Worm (Caenorhabditis elegans) whole organism, early embryonic: ENCODE results near the gene F01D5.5.

ENCODE experiments used
- B0310.2 ChIP-seq: sonication (generic microtip); optimal IDR thresholded peaks from 2 replicates; lab custom pipeline; 2016; ENCODE audit warnings: mild to moderate bottlenecking, missing genetic modification characterization, missing compliant biosample characterization
- F13C5.2 ChIP-seq: sonication (generic microtip); optimal IDR thresholded peaks from 2 replicates; lab custom pipeline; 2017; ENCODE audit warnings: mild to moderate bottlenecking, missing genetic modification characterization, inconsistent platforms, missing compliant biosample characterization
- aly-1 ChIP-seq: sonication (generic microtip); optimal IDR thresholded peaks from 2 replicates; lab custom pipeline; 2016; ENCODE audit warnings: missing genetic modification characterization, missing compliant biosample characterization
- ama-1 ChIP-seq: fragments of 150-350 bp; optimal IDR thresholded peaks from 2 replicates; lab custom pipeline; 2014
- ceh-13 ChIP-seq: fragments of 200-800 bp; sonication (Bioruptor generic); optimal IDR thresholded peaks from 2 replicates; lab custom pipeline; 2018; ENCODE audit warnings: mild to moderate bottlenecking, missing genetic modification characterization, missing compliant biosample characterization
- ceh-36 ChIP-seq: sonication (generic microtip); optimal IDR thresholded peaks from 2 replicates; lab custom pipeline; 2016; ENCODE audit warnings: missing genetic modification characterization, inconsistent platforms, missing compliant biosample characterization
- ets-7 ChIP-seq: sonication (generic microtip); optimal IDR thresholded peaks from 2 replicates; lab custom pipeline; 2016; ENCODE audit warnings: missing genotype, missing genetic modification characterization, missing compliant biosample characterization
- flt-1 ChIP-seq: fragments of 200-800 bp; sonication (Bioruptor generic); IDR thresholded peaks from 2 replicates; pipeline ENCODE4 v1.3.6; 2022; ENCODE audit warnings: missing genetic modification characterization, missing compliant biosample characterization
- hmbx-1 ChIP-seq: sonication (generic microtip); optimal IDR thresholded peaks from 2 replicates; lab custom pipeline; 2016; ENCODE audit warnings: mild to moderate bottlenecking, missing genetic modification characterization, missing compliant biosample characterization
- hmg-4 ChIP-seq: fragments of 200-800 bp; sonication (Bioruptor generic); optimal IDR thresholded peaks from 2 replicates; lab custom pipeline; 2018; ENCODE audit warnings: mild to moderate bottlenecking, missing genetic modification characterization, missing compliant biosample characterization
- hnd-1 ChIP-seq: sonication (generic microtip); optimal IDR thresholded peaks from 2 replicates; lab custom pipeline; 2016; ENCODE audit warnings: missing genetic modification characterization, missing compliant biosample characterization
- pes-1 ChIP-seq: fragments of 200-800 bp; sonication (Bioruptor generic); IDR thresholded peaks from 2 replicates; pipeline ENCODE4 v1.3.6; 2022; ENCODE audit warnings: missing genetic modification reagents, missing genetic modification characterization, missing compliant biosample characterization
- scrt-1 ChIP-seq: fragments of 200-800 bp; sonication (Bioruptor generic); IDR thresholded peaks from 2 replicates; pipeline ENCODE4 v1.3.6; 2022; ENCODE audit warnings: missing genetic modification characterization, missing compliant biosample characterization
- sea-1 ChIP-seq: fragments of 200-800 bp; sonication (Bioruptor generic); conservative IDR thresholded peaks from 2 replicates; pipeline ENCODE4 v1.3.6; 2022; ENCODE audit warnings: missing genetic modification characterization, missing compliant biosample characterization
- tbx-11 ChIP-seq: fragments of 200-800 bp; sonication (Bioruptor generic); IDR thresholded peaks from 2 replicates; pipeline ENCODE4 v1.3.6; 2022; ENCODE audit warnings: missing genetic modification characterization, missing compliant biosample characterization
- tbx-37 ChIP-seq: fragments of 200-800 bp; sonication (Bioruptor generic); conservative IDR thresholded peaks from 2 replicates; pipeline ENCODE4 v1.3.6; 2022; ENCODE audit warnings: missing genetic modification reagents, missing genetic modification characterization, missing compliant biosample characterization
- tra-4 ChIP-seq: sonication (generic microtip); optimal IDR thresholded peaks from 2 replicates; lab custom pipeline; 2017; ENCODE audit warnings: missing genetic modification characterization, missing compliant biosample characterization

The F01D5.5 gene

DNA sequence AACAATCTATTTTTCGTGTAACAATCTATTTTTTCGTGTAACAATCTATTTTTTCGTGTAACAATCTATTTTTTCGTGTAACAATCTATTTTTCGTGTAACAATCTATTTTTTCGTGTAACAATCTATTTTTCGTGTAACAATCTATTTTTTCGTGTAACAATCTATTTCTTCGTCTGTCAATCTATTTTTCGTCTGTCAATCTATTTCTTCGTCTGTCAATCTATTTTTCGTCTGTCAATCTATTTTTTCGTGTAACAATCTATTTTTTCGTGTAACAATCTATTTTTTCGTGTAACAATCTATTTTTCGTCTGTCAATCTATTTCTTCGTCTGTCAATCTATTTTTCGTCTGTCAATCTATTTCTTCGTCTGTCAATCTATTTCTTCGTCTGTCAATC lies 16.0 kb downstream of the F01D5.5 start:
- TF ChIP-seq hmbx-1 (tag; lab: Kevin White, UChicago) = peak; percentile 54

DNA sequence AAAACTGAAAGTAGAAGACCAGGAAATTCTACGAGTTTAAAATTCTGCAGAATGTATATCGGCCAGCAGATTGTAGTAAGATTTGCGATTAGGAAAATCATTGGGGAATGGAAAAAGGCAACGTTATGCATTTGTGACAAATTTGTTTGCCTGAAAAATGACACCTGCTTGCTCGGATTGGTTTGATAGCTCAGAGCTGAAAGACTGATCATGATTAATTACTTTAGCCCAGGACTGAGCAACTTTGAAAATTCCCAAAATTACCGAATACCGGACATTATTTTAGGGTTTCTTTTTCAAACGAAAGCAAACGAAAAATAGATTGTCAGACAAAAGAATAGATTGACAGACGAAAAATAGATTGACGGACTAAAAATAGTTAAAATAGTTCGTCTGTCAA lies 17.5 kb downstream of the F01D5.5 start, which contains the start of gene sre-47:
sre-47 (minus strand) TSS at position 101 of the 400 bp plus-strand sequence.
- TF ChIP-seq flt-1 (no peak), tbx-37 (GFP tag; lab: Robert Waterston, UW) (no peak), aly-1 (no peak), tra-4 (tag; lab: Kevin White, UChicago) (no peak), hmbx-1 (tag; lab: Kevin White, UChicago) (no peak), ama-1 (no peak), sea-1 (GFP tag; lab: Robert Waterston, UW) (no peak), hnd-1 (tag; lab: Kevin White, UChicago) (no peak), pes-1 (GFP tag; lab: Robert Waterston, UW) (no peak), hmg-4 (GFP tag; lab: Kevin White, UChicago) (no peak), ets-7 (tag; lab: Kevin White, UChicago) (no peak), tbx-11 (GFP tag; lab: Robert Waterston, UW) (no peak), ceh-13 (GFP tag; lab: Kevin White, UChicago) (no peak), B0310.2 (no peak), F13C5.2 (tag; lab: Kevin White, UChicago) (no peak)

ce11 chrII:13982923-13983322 lies 19.2 kb downstream of the F01D5.5 start, which contains the start of the genes Y39G8B.13 and Y39G8B.10:
Y39G8B.13 (minus strand) TSS chrII:13983047.
Y39G8B.10 (minus strand) TSS chrII:13983115.
- no peak for TF ChIP-seq tra-4 (tag; lab: Kevin White, UChicago)
- TF ChIP-seq tbx-11 (GFP tag; lab: Robert Waterston, UW) = no peak
- TF ChIP-seq scrt-1 (GFP tag; lab: Robert Waterston, UW) = no peak
- TF ChIP-seq hnd-1 (tag; lab: Kevin White, UChicago) = no peak
- no peak for TF ChIP-seq F13C5.2 (tag; lab: Kevin White, UChicago)
- no peak for TF ChIP-seq hmg-4 (GFP tag; lab: Kevin White, UChicago)
- no peak for TF ChIP-seq ets-7 (tag; lab: Kevin White, UChicago)
- no peak for TF ChIP-seq flt-1
- TF ChIP-seq B0310.2 = no peak
- TF ChIP-seq ceh-13 (GFP tag; lab: Kevin White, UChicago) = no peak
- no peak for TF ChIP-seq aly-1
- TF ChIP-seq pes-1 (GFP tag; lab: Robert Waterston, UW) = no peak
- no peak for TF ChIP-seq sea-1 (GFP tag; lab: Robert Waterston, UW)
- no peak for TF ChIP-seq hmbx-1 (tag; lab: Kevin White, UChicago)
- no peak for TF ChIP-seq ceh-36 (tag; lab: Kevin White, UChicago)
- TF ChIP-seq tbx-37 (GFP tag; lab: Robert Waterston, UW) = no peak
- no peak for TF ChIP-seq ama-1

DNA sequence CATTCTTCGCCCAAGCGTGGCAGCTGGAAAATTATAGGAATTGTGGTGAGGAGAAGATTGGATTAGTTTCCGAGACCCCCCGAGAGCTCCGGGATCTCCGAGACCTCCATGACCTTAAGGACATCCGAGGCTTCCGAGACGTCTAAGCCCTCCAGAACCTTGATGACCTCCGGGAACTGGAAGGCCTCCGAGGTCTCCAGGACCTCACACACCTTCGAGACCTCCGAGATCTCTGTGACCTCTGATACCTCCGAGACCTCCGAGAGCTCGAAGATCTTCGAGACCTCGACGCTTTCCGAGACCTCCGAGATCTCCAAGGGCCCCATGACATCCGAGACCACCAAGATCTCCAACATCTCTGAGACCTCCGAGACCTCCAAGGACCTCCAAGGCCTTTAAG lies 19.9 kb downstream of the F01D5.5 start:
- TF ChIP-seq ceh-36 (tag; lab: Kevin White, UChicago) = no peak
- no peak for TF ChIP-seq tbx-37 (GFP tag; lab: Robert Waterston, UW)
- TF ChIP-seq tra-4 (tag; lab: Kevin White, UChicago) = no peak
- no peak for TF ChIP-seq hnd-1 (tag; lab: Kevin White, UChicago)
- TF ChIP-seq aly-1 = no peak
- TF ChIP-seq hmbx-1 (tag; lab: Kevin White, UChicago) = no peak
- no peak for TF ChIP-seq hmg-4 (GFP tag; lab: Kevin White, UChicago)
- TF ChIP-seq tbx-11 (GFP tag; lab: Robert Waterston, UW) = no peak
- TF ChIP-seq ceh-13 (GFP tag; lab: Kevin White, UChicago) = no peak
- TF ChIP-seq scrt-1 (GFP tag; lab: Robert Waterston, UW) = no peak
- no peak for TF ChIP-seq F13C5.2 (tag; lab: Kevin White, UChicago)
- TF ChIP-seq pes-1 (GFP tag; lab: Robert Waterston, UW) = no peak
- no peak for TF ChIP-seq B0310.2
- TF ChIP-seq flt-1 = no peak
- TF ChIP-seq ets-7 (tag; lab: Kevin White, UChicago) = no peak

DNA sequence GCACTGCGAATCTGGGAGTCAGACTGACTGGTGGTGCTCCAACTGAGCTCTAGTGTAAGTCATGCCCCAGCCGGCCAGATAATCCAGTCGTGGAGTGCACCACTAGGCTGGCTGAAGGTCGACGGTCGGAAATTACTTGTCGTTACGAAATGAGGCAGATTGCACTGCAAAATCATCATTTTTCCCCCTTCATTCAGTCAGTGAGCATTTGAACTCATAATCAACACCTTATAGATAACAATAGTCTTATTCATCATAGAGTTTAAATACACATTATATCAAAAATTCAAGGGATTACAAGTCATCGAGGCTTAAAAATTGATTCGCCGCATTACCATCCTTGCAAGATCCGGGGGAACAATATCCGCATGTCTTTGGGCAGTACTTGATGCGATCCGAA lies 20.3 kb downstream of the F01D5.5 start:
- TF ChIP-seq scrt-1 (GFP tag; lab: Robert Waterston, UW) (no peak), sea-1 (GFP tag; lab: Robert Waterston, UW) (no peak), ets-7 (tag; lab: Kevin White, UChicago) (no peak), flt-1 (no peak), tbx-37 (GFP tag; lab: Robert Waterston, UW) (no peak), ceh-13 (GFP tag; lab: Kevin White, UChicago) (no peak), ceh-36 (tag; lab: Kevin White, UChicago) (no peak), hmg-4 (GFP tag; lab: Kevin White, UChicago) (no peak), F13C5.2 (tag; lab: Kevin White, UChicago) (no peak), ama-1 (no peak), pes-1 (GFP tag; lab: Robert Waterston, UW) (no peak), tbx-11 (GFP tag; lab: Robert Waterston, UW) (no peak), tra-4 (tag; lab: Kevin White, UChicago) (no peak), aly-1 (no peak), hnd-1 (tag; lab: Kevin White, UChicago) (no peak), hmbx-1 (tag; lab: Kevin White, UChicago) (no peak)

ce11 chrII:13981097-13981496 lies 21.0 kb downstream of the F01D5.5 start, which contains the start of gene Y39G8B.9:
Y39G8B.9 (plus strand) TSS chrII:13981365.
- TF ChIP-seq flt-1 (no peak), ets-7 (tag; lab: Kevin White, UChicago) (no peak), sea-1 (GFP tag; lab: Robert Waterston, UW) (no peak), B0310.2 (no peak), F13C5.2 (tag; lab: Kevin White, UChicago) (no peak), hnd-1 (tag; lab: Kevin White, UChicago) (no peak), tra-4 (tag; lab: Kevin White, UChicago) (no peak)

DNA sequence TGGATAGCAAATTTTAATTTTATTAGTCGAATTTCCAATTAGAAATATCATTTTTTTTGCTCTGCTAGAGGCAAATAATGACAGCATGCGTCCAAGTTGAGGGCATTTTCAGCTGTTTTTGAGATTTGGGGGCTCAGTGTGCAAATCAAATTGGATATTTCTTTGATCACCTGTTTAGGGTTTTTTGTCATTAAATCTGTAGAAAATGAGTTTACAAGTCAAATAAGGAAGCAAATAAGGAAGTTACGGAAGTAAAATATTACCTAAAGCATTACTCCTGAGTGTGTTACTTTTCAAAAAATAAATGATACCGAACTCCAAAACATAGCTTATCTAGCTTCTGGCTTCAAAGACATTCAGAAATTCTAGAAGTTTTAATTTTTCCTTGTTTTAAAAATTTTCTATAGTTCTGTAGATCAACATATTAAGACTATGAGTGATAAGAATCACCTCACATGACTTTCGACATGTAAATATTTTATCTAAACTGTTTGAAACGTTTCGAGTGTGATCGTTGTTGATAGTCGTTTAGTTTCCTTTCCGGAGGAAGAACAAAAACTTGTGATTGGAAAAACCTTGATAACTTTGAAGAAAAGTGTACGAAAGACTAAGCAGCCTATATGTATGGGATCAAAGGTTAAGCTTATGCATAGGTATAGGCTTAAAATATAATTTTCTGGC lies 22.1 kb downstream of the F01D5.5 start, which contains the start of gene sre-48:
sre-48 (minus strand) TSS at position 51 of the 681 bp plus-strand sequence.
- no peak for TF ChIP-seq hmbx-1 (tag; lab: Kevin White, UChicago)
- TF ChIP-seq hnd-1 (tag; lab: Kevin White, UChicago) = no peak
- no peak for TF ChIP-seq tbx-11 (GFP tag; lab: Robert Waterston, UW)
- TF ChIP-seq flt-1 = no peak
